Worm (Caenorhabditis elegans) whole organism, L3 larva: ENCODE results near the gene col-91.

ENCODE experiments used
- lsy-12 ChIP-seq: sonication (generic microtip); optimal IDR thresholded peaks from 2 replicates; lab custom pipeline; 2016; ENCODE audit warnings: mild to moderate bottlenecking, missing genetic modification characterization, missing compliant biosample characterization
- nhr-11 ChIP-seq: fragments of 150-350 bp; optimal IDR thresholded peaks from 2 replicates; lab custom pipeline; 2014; ENCODE audit warnings: missing biosample characterization, missing genetic modification characterization
- nhr-76 ChIP-seq: fragments of 150-350 bp; sonication (generic microtip); optimal IDR thresholded peaks from 5 replicates; lab custom pipeline; 2014; ENCODE audit warnings: missing biosample characterization, missing genetic modification characterization
- skn-1 ChIP-seq: fragments of 150-350 bp; optimal IDR thresholded peaks from 2 replicates; lab custom pipeline; 2014; ENCODE audit warnings: missing biosample characterization, missing genetic modification characterization
- ztf-11 ChIP-seq: fragments of 150-350 bp; optimal IDR thresholded peaks from 2 replicates; lab custom pipeline; 2014; ENCODE audit warnings: missing biosample characterization, missing genetic modification characterization

DNA sequence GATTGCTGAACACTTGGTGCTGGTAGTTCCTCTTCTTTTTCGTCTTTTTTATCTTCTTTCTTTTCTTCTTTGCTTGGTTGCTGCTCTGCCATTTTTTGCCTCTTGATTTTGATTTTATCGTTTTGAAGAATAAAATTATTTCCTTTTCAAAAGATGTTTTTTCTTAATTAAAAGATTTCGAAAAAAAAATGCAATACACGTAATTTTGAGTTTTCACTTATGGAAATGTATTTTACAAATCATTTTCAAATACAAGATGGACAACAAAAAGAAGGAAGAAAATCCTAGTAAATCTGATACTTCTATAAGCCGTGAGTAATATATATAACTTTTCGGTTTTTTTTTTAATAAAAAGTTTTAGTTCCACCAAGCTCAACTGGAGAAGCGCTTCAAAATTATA, 14.1 kb downstream of the col-91 start, which contains the start of the genes C02F5.10 and C02F5.2:
- TF ChIP-seq ztf-11 (tag; lab: Kevin White, UChicago) (no peak), nhr-11 (tag; lab: Kevin White, UChicago) (no peak), nhr-76 (tag; lab: Kevin White, UChicago) (no peak), skn-1 (tag; lab: Kevin White, UChicago) (no peak), lsy-12 (tag; lab: Kevin White, UChicago) (no peak)
